Worm (Caenorhabditis elegans) whole organism, L2 larva: ENCODE results near the gene patr-1.

Experiments used
- aly-2 ChIP-seq: fragments of 150-350 bp; optimal IDR thresholded peaks from 2 replicates; lab custom pipeline; 2014; ENCODE audit warnings: missing biosample characterization, missing genetic modification characterization
- ceh-82 ChIP-seq: fragments of 150-350 bp; optimal IDR thresholded peaks from 2 replicates; lab custom pipeline; 2014; ENCODE audit warnings: missing biosample characterization, missing genetic modification characterization

DNA sequence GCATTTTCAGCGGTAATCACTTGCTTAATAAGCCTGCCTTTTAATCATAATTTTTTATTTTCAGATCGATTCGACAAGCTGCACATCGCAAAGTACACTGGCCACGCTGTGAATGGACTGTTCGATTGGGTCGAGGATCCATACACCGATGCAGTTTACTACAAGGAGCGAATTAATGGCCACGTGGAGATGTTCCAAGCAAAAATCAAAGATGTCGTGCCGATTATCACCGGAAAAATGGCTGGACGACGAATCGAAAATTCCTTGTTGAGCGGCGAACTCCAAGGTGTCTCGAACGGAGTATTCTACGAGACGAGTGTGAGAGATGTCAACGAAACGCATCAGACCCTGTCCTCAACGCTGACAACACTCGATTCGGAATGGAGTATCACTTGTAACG lies 50.3 kb downstream of the patr-1 start:
- no peak for TF ChIP-seq ceh-82
- TF ChIP-seq aly-2 (tag; lab: Kevin White, UChicago): no peak
